Fruit fly (Drosophila melanogaster): Measurements from ENCODE around the gene CG10096.

CG10096 gene

DNA sequence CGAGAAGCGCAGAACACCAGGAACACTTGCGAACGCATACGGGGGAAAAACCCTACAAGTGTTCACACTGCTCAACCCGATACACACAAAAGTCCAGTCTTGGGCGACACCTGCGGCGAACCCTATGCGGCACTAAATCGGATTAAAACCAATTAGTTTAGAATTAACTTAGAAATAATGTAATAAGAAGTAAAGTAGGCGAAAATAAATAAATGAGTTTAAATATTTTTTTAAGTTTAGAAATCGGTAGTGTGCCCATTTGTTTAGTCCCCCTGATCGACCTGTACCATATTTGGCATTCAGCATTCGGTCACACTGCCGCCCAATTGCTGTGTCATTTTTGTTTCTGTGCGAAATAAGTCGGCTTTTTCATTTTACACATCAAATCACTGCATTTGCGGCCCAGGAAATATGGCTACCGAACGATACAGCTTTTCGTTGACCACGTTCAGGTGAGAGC, 35.3 kb upstream of the CG10096 start, which contains the start of gene Prosalpha2 (continued):
- TF ChIP-seq CG3407 (GFP tag; optimal IDR thresholded peaks at IDR 0.05) (no peak), Fer3 (tag; optimal IDR thresholded peaks at IDR 0.05) (peak; percentile 1), CG12769 (tag; optimal IDR thresholded peaks at IDR 0.05) (no peak), otp (GFP tag; IDR thresholded peaks at IDR 0.05) (no peak), CG30431 (GFP tag; optimal IDR thresholded peaks at IDR 0.05) (no peak), grn (GFP tag; optimal IDR thresholded peaks at IDR 0.05) (no peak), tx (GFP tag; optimal IDR thresholded peaks at IDR 0.05) (no peak), Dll (GFP tag; IDR thresholded peaks at IDR 0.05; ENCODE audit: partially characterized antibody) (0 out of 4 replicates have a peak, but pooled peaks have one; percentile 29), CG17385 (GFP tag; optimal IDR thresholded peaks at IDR 0.05) (no peak), bsh (GFP tag; optimal IDR thresholded peaks at IDR 0.05) (no peak), Med (GFP tag) (peak; percentile 73), Hr78 (GFP tag; optimal IDR thresholded peaks at IDR 0.05) (no peak), CG14441 (GFP tag; IDR thresholded peaks at IDR 0.05) (no peak), ERR (GFP tag; optimal IDR thresholded peaks at IDR 0.05) (no peak), dysf (GFP tag; IDR thresholded peaks at IDR 0.05) (peak; percentile 32; the same call in 1 of the 3 replicates), CG13775 (GFP tag; optimal IDR thresholded peaks at IDR 0.05) (peak; percentile 5), CG9437 (GFP tag; optimal IDR thresholded peaks at IDR 0.05) (no peak), CG8359 (GFP tag; optimal IDR thresholded peaks at IDR 0.05; ENCODE audit: borderline replicate concordance) (no peak), Dfd (GFP tag; optimal IDR thresholded peaks at IDR 0.05) (no peak), Elba2 (GFP tag; optimal IDR thresholded peaks at IDR 0.05) (peak; percentile 72)

DNA sequence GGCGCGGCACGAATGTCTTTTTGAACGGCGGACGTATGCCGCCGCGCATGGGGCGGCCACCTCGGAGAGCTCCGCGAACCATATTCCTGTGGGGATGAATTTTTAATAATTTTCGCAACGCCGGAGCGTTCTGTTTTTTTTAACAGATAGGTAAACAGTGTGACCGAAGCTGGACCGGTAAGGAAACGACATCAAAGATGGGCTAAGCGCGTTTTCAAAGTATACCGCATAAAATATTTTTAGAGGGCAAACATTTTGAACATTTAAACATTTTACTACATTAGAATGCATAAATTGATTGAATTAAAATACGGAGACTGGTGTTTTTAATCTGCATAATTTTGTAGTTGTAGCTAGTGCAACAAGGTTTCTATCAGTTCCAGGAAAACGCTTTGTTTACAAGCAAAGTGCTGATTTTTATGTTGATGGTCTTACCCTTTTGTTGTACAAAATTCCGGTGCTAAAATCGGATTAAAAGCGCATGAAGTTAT, 33.4 kb upstream of the CG10096 start, which contains the start of the genes CG5641 and CG5245:
Gene CG5641 (minus strand): TSS at position 163 of the 491 bp plus-strand sequence.
Gene CG5245 (plus strand): TSS at position 441 of the 491 bp plus-strand sequence.
- TF ChIP-seq MBD-R2 (GFP tag; IDR thresholded peaks at IDR 0.05) (peak; percentile 70), MESR4 (GFP tag; optimal IDR thresholded peaks at IDR 0.05) (peak; percentile 47), CG10274 (GFP tag; optimal IDR thresholded peaks at IDR 0.05) (no peak), CG1603 (tag; optimal IDR thresholded peaks at IDR 0.05) (peak; percentile 11), trem (tag; optimal IDR thresholded peaks at IDR 0.05) (peak; percentile 51), Sin3A (optimal IDR thresholded peaks at IDR 0.05) (peak; percentile 34), grn (GFP tag; optimal IDR thresholded peaks at IDR 0.05) (no peak), D (optimal IDR thresholded peaks at IDR 0.05) (no peak), D (GFP tag; optimal IDR thresholded peaks at IDR 0.05) (no peak), BEAF-32 (GFP tag; optimal IDR thresholded peaks at IDR 0.05) (peak; percentile 30), CG4617 (GFP tag; optimal IDR thresholded peaks at IDR 0.05; ENCODE audit: borderline replicate concordance) (peak; percentile 51), nmo (GFP tag; optimal IDR thresholded peaks at IDR 0.05) (peak; percentile 20), Nf-YC (tag; optimal IDR thresholded peaks at IDR 0.05) (no peak), CG12659 (GFP tag; optimal IDR thresholded peaks at IDR 0.05) (peak; percentile 22), lmd (GFP tag; IDR thresholded peaks at IDR 0.05) (no peak), fu2 (GFP tag; optimal IDR thresholded peaks at IDR 0.05) (no peak), Opbp (GFP tag; IDR thresholded peaks at IDR 0.05; ENCODE audit: partially characterized antibody) (0 out of 3 replicates have a peak, but pooled peaks have one; percentile 12), Dad (GFP tag; optimal IDR thresholded peaks at IDR 0.05) (no peak), CG9797 (GFP tag; optimal IDR thresholded peaks at IDR 0.05) (peak; percentile 69), CoRest (tag; optimal IDR thresholded peaks at IDR 0.05) (peak; percentile 12), pita (GFP tag; optimal IDR thresholded peaks at IDR 0.05) (no peak), stwl (tag; optimal IDR thresholded peaks at IDR 0.05) (peak; percentile 40), cas (GFP tag; IDR thresholded peaks at IDR 0.05) (no peak), fd64A (GFP tag; optimal IDR thresholded peaks at IDR 0.05) (no peak), zfh1 (GFP tag; IDR thresholded peaks at IDR 0.05) (0 out of 3 replicates have a peak, but pooled peaks have one; percentile 10), CG15514 (GFP tag; optimal IDR thresholded peaks at IDR 0.05) (peak; percentile 57), CG14710 (tag; optimal IDR thresholded peaks at IDR 0.05) (peak; percentile 27), CG34422 (GFP tag; IDR thresholded peaks at IDR 0.05) (peak; percentile 31; the same call in 1 of the 3 replicates), CG14050 (GFP tag; IDR thresholded peaks at IDR 0.05) (no peak), Chrac-16 (GFP tag; optimal IDR thresholded peaks at IDR 0.05) (no peak), jigr1 (GFP tag; IDR thresholded peaks at IDR 0.05) (no peak)
